Fruit fly (Drosophila melanogaster) whole organism, adult: Measurements from ENCODE around the gene noc.

Experiments used
- CG11617 ChIP-seq: fragments of 200-800 bp; sonication (Bioruptor generic); optimal IDR thresholded peaks from 2 replicates; lab custom pipeline; 2017; ENCODE audit warnings: mild to moderate bottlenecking, missing biosample characterization, missing genetic modification reagents, missing genetic modification characterization
- CG12768 ChIP-seq: fragments of 200-800 bp; sonication (Bioruptor generic); optimal IDR thresholded peaks from 2 replicates; lab custom pipeline; 2017; ENCODE audit warnings: missing biosample characterization, missing genetic modification characterization, mild to moderate bottlenecking, moderate library complexity, missing genetic modification reagents
- CG14711 ChIP-seq: fragments of 200-800 bp; sonication (Bioruptor generic); optimal IDR thresholded peaks from 2 replicates; lab custom pipeline; 2018; ENCODE audit warnings: missing biosample characterization, mild to moderate bottlenecking, missing genetic modification characterization, moderate library complexity
- CG1620 ChIP-seq: fragments of 200-800 bp; sonication (Bioruptor generic); optimal IDR thresholded peaks from 2 replicates; lab custom pipeline; 2016; ENCODE audit warnings: missing biosample characterization, missing genetic modification characterization
- CG33017 ChIP-seq: fragments of 200-800 bp; sonication (Bioruptor generic); optimal IDR thresholded peaks from 2 replicates; lab custom pipeline; 2018; ENCODE audit warnings: missing biosample characterization, mild to moderate bottlenecking, missing genetic modification characterization, moderate library complexity
- CG5204 ChIP-seq: fragments of 200-800 bp; sonication (Bioruptor generic); optimal IDR thresholded peaks from 2 replicates; lab custom pipeline; 2016; ENCODE audit warnings: missing biosample characterization, missing genetic modification characterization
- CG7045 ChIP-seq: fragments of 200-800 bp; sonication (Bioruptor generic); optimal IDR thresholded peaks from 2 replicates; lab custom pipeline; 2017; ENCODE audit warnings: missing biosample characterization, mild to moderate bottlenecking, missing genetic modification characterization
- CG7101 ChIP-seq: fragments of 200-800 bp; sonication (Bioruptor generic); optimal IDR thresholded peaks from 2 replicates; lab custom pipeline; 2018; ENCODE audit warnings: missing biosample characterization, mild to moderate bottlenecking, missing genetic modification characterization, moderate library complexity
- Clk ChIP-seq: fragments of 200-800 bp; sonication (Bioruptor generic); optimal IDR thresholded peaks from 2 replicates; lab custom pipeline; 2017; ENCODE audit warnings: missing biosample characterization, missing genetic modification characterization
- Crg-1 ChIP-seq: fragments of 200-800 bp; sonication (Bioruptor generic); optimal IDR thresholded peaks from 2 replicates; lab custom pipeline; 2016; ENCODE audit warnings: missing biosample characterization, missing genetic modification characterization
- Hr96 ChIP-seq: fragments of 200-800 bp; sonication (Bioruptor generic); optimal IDR thresholded peaks from 2 replicates; lab custom pipeline; 2016; ENCODE audit warnings: missing biosample characterization, missing genetic modification characterization
- Mnt ChIP-seq: fragments of 200-800 bp; sonication (Bioruptor generic); optimal IDR thresholded peaks from 2 replicates; lab custom pipeline; 2016; ENCODE audit warnings: missing biosample characterization, mild to moderate bottlenecking, missing genetic modification characterization
- bab1 ChIP-seq: fragments of 200-800 bp; sonication (Bioruptor generic); optimal IDR thresholded peaks from 3 replicates; lab custom pipeline; 2019; ENCODE audit warnings: missing biosample characterization, mild to moderate bottlenecking, missing genetic modification characterization, moderate library complexity
- cic ChIP-seq: fragments of 200-800 bp; sonication (Bioruptor generic); optimal IDR thresholded peaks from 2 replicates; lab custom pipeline; 2017; ENCODE audit warnings: missing biosample characterization, mild to moderate bottlenecking, missing genetic modification characterization, moderate library complexity
- cnc ChIP-seq, 2 experiments: fragments of >200 bp; optimal IDR thresholded peaks; 2 replicates each; lab custom pipeline; 2017
- kay ChIP-seq: fragments of 200-800 bp; sonication (Bioruptor generic); peaks from one replicate; lab custom pipeline; 2016; ENCODE audit warnings: missing biosample characterization, missing genetic modification characterization, borderline replicate concordance
- ovo ChIP-seq: fragments of 200-800 bp; sonication (Bioruptor generic); optimal IDR thresholded peaks from 2 replicates; lab custom pipeline; 2016; ENCODE audit warnings: missing biosample characterization, missing genetic modification characterization
- pad ChIP-seq: fragments of 200-800 bp; sonication (Bioruptor generic); optimal IDR thresholded peaks from 3 replicates; lab custom pipeline; 2017; ENCODE audit warnings: missing biosample characterization, missing genetic modification characterization, mild to moderate bottlenecking, moderate library complexity, missing genetic modification reagents
- tj ChIP-seq: fragments of 200-800 bp; sonication (Bioruptor generic); optimal IDR thresholded peaks from 3 replicates; lab custom pipeline; 2017; ENCODE audit warnings: missing biosample characterization, mild to moderate bottlenecking, missing genetic modification characterization, moderate library complexity
- toe ChIP-seq: fragments of 200-800 bp; sonication (Bioruptor generic); optimal IDR thresholded peaks from 2 replicates; lab custom pipeline; 2016; ENCODE audit warnings: missing biosample characterization, missing genetic modification characterization

The noc gene

DNA sequence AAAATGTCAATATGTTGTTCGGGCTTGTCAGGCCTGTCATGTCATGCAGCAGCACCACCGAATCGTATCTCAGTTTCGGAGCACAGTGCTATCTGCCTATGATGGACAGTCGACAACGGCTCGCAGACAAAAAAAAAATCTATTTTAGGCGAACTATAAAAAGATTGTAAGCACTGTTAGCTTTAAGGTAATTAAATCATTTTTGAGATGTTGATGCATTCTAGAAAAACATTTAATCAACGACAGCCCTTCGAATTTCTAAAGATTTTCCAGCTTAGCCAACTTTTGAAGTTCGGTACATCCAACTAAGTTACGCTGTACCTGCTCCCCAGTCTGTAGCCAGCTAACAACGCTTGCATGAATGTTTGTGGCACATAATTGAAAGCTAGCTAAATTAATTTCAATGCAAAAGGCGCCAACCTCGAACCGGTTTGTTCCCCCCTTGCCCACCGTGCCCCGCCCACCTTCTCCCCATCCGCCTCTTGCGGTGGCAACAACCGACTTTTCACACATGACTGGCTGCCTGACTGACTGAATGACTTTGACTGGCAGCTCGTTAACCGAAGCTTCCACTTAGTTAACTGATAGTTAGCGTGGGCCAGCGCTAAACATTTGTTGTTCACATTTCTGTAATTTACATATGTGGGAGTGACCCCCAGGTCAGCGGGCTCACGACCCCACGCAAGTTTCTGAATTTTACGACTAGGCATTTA is 32.3 kb upstream of the noc start:
- TF ChIP-seq Hr96 (GFP tag; lab: Kevin White, UChicago) (peak; percentile 5), toe (GFP tag; lab: Kevin White, UChicago) (no peak)

DNA sequence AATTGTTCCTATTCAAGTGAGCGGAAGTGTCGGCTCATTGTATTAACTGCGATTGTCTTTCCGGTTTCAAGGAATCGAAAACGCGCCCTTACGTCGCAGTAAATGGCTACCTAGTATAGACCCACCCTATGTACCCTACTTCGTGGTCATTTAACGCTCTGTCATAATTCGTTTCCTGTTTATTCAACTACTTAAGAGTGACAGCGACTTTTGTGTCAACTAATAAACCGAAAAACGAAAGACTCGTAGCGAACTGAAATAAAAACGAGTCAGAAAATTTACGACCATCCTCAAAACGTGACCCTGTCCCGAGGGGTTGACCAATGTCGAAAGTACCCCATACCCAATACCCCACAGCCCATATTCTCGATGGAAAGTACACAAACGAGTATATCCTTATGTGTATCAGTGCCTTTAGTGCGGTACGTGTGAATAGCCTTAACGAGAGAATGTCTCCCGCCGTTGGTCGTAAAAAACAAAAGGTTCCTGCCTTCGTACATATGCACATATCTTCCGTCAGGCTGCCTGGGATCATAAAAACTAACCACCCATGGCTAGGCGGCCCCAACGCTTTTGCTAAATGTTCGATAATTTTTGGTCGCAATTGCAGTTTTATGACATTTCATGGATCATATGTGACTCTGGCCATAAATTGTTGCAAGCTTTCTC is 31.2 kb upstream of the noc start:
- TF ChIP-seq Clk (GFP tag; lab: Kevin White, UChicago): no peak
- TF ChIP-seq CG5204 (GFP tag; lab: Kevin White, UChicago): no peak
- TF ChIP-seq Hr96 (GFP tag; lab: Kevin White, UChicago): no peak
- no peak for TF ChIP-seq CG1620 (GFP tag; lab: Kevin White, UChicago)
- no peak for TF ChIP-seq toe (GFP tag; lab: Kevin White, UChicago)
- no peak for TF ChIP-seq CG7101 (tag; lab: Kevin White, UChicago)
- no peak for TF ChIP-seq CG7045 (GFP tag; lab: Kevin White, UChicago)
- TF ChIP-seq CG12768 (GFP tag; lab: Kevin White, UChicago): no peak
- TF ChIP-seq kay (GFP tag; lab: Kevin White, UChicago): no peak
- no peak for TF ChIP-seq ovo (GFP tag; lab: Kevin White, UChicago)

DNA sequence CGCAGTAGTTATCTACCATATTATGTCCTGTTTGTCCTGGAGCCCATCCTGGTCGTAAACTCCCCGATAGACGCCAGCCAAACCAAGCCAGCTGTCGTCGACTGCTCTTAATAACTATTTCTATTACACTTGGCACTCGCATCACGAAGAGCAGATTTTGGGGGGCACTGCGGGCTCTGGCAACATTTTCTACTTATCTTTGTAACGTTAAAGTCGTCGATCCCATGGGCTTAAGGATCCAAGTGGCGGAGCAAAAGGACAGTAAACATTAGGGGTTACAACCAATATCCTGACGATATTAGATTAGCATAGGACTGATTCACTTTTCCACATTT is 30.7 kb upstream of the noc start:
- TF ChIP-seq CG7101 (tag; lab: Kevin White, UChicago) (no peak), CG14711 (tag; lab: Kevin White, UChicago) (no peak), CG11617 (no peak), Mnt (no peak), toe (GFP tag; lab: Kevin White, UChicago) (no peak), Clk (GFP tag; lab: Kevin White, UChicago) (no peak), bab1 (no peak), pad (GFP tag; lab: Kevin White, UChicago) (no peak), Crg-1 (no peak), Hr96 (GFP tag; lab: Kevin White, UChicago) (no peak), cic (no peak), tj (GFP tag; lab: Kevin White, UChicago) (no peak), CG5204 (GFP tag; lab: Kevin White, UChicago) (no peak), cnc (optimal IDR thresholded peaks at IDR 0.05; lab: Kevin White, UChicago) (no peak), CG33017 (tag; lab: Kevin White, UChicago) (no peak), CG12768 (GFP tag; lab: Kevin White, UChicago) (no peak)

DNA sequence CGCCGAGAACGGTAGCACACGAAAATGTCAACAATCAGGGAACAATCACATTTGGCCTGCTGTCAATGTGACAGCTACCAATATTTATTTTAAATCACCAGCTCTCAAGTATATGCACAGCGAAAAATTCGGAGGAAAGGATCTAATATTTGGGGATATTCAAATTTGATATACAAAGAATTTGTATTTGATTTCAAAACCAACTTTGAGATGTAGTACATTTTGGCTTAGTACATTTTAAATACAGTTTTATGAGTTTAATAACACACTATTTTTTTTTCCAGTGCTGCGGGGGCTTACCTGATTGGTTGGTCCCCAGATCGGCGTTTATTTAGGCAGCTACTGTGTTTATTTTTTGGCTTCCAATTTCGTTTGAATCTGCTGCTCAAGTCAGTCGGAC is 29.6 kb upstream of the noc start:
- TF ChIP-seq ovo (GFP tag; lab: Kevin White, UChicago) (no peak), CG12768 (GFP tag; lab: Kevin White, UChicago) (no peak), Hr96 (GFP tag; lab: Kevin White, UChicago) (no peak), tj (GFP tag; lab: Kevin White, UChicago) (no peak), pad (GFP tag; lab: Kevin White, UChicago) (no peak), CG7101 (tag; lab: Kevin White, UChicago) (no peak), CG5204 (GFP tag; lab: Kevin White, UChicago) (no peak), Clk (GFP tag; lab: Kevin White, UChicago) (no peak)

DNA sequence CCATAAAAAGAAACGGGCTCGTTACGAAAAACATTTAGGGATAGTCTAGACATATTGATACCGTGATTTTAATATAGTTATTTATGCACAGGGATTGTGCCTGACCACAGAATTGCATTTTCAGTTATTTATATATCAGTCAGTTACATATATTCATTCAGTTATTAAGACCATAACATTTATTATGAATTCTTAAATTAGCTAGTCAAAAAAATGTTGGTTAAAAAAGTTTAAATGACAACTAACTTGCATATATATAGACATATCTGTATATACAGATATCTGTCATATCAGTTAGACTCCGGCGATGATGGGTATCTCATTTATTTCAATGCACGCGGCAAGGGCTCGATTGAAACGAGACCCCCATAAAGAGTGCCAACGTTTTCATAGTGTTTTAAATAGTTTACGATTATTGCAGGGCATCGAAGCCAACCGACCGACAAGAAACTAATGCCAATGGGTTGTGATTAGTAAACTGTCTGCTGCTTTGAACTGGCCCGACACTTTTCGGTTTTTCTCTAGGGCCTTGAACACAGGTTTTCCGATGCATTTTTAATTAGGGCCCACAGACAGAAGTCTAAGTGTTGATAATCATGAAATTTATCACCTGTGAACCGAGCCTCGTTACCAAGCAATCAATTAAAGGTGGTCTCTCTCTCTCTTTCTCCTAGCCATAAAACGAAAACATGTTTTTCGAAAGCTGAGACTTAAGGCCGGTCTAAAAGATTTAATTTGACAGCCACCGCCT is 27.8 kb upstream of the noc start:
- TF ChIP-seq Mnt: no peak
- no peak for TF ChIP-seq ovo (GFP tag; lab: Kevin White, UChicago)

DNA sequence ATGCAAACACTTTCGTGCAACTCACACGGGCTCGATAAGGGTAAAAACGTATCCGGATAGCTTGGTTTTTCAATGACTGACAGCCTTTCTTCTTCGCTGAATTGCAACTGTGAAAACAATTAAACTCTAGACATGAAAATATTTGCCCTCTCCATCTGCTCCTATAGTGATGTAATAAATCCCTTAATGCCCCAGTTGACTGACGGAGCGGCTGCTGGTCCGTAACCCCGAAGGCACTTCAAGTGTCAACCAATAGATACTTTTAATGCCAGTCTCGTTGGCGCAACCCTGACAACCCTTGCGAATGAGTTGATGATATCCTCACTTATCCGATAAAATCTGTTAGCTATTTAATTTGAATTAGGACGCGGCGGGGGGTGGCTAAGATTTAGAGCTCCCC is 26.3 kb upstream of the noc start:
- TF ChIP-seq CG12768 (GFP tag; lab: Kevin White, UChicago) (no peak), CG14711 (tag; lab: Kevin White, UChicago) (no peak), Hr96 (GFP tag; lab: Kevin White, UChicago) (no peak), CG7101 (tag; lab: Kevin White, UChicago) (no peak), cnc (optimal IDR thresholded peaks at IDR 0.05; lab: Kevin White, UChicago) (no peak), CG1620 (GFP tag; lab: Kevin White, UChicago) (no peak), CG11617 (no peak), Mnt (no peak), cic (no peak), tj (GFP tag; lab: Kevin White, UChicago) (no peak), toe (GFP tag; lab: Kevin White, UChicago) (no peak)

DNA sequence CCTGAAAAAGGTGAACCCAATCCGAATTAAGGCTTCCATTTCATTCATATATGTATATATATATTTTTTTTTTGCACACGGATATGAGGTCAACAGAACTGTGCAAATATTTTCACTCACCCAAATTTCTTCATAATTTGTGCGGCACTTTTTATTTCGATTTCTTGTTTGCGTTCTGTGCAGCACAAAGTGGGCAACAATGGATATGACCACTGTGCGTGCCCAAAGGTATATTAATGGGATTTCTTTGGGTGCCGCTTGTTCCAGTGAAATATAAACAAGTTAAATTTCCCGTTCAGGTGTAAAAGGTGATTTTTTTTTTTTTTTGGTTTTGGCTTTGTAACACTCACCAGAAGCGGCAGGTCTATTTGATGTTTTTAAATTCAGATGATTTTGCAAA is 25.7 kb upstream of the noc start:
- TF ChIP-seq cnc (optimal IDR thresholded peaks at IDR 0.05; lab: Kevin White, UChicago) (no peak), ovo (GFP tag; lab: Kevin White, UChicago) (no peak), cic (no peak), CG7101 (tag; lab: Kevin White, UChicago) (no peak), bab1 (no peak), Crg-1 (no peak), CG14711 (tag; lab: Kevin White, UChicago) (no peak), CG33017 (tag; lab: Kevin White, UChicago) (no peak), tj (GFP tag; lab: Kevin White, UChicago) (no peak), toe (GFP tag; lab: Kevin White, UChicago) (no peak), CG12768 (GFP tag; lab: Kevin White, UChicago) (no peak), pad (GFP tag; lab: Kevin White, UChicago) (no peak), CG7045 (GFP tag; lab: Kevin White, UChicago) (no peak), CG5204 (GFP tag; lab: Kevin White, UChicago) (no peak)
